Fruit fly (Drosophila melanogaster): Measurements from ENCODE around the gene GABA-B-R1.

Gene GABA-B-R1

DNA sequence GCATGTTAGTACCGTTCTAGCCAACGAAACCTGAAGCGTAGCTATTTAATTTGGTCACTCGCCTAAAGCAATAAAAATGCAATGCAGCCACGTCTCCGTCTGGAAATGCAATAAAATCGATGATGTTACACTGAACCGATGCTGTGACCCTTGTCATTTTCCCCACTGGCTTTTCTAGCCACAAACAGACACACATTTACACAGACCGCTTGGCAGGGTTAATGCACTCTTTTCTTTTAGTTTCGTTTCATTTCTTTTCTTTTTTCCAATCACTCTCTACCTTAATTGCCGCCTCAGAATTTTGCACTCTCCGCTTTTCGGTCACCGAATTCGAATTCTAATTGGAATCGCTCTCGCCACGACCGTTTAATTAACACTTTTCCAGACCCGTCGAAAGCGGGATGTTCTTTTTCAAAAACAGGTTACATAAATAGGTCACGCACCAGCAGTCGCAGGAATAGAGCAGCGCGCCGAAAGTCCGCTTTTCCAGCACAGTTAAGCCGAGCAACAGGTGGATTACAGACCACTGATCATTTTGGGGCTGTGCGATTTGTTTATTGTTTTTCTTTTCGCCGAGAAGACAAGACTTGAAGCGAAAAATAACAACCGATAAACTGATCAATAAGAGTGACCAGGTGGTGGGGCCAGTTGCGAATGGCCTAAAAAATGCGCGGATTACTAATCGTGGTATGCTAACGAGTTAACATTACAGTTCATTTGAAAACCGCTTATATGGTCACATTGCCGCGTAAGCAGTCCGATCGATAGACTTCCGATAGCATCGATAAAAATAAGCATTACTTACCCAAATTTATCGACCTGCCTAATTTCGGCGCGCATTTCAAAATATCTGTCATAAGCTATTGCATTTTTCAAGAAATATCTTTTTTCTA, 41.3 kb downstream of the GABA-B-R1 start, which contains the start of gene ck (continued):
- no peak for TF ChIP-seq CG17186 (GFP tag; optimal IDR thresholded peaks at IDR 0.05)
- TF ChIP-seq aop (GFP tag; IDR thresholded peaks at IDR 0.05) = no peak
- TF ChIP-seq unc-4 (GFP tag; IDR thresholded peaks at IDR 0.05; ENCODE audit: partially characterized antibody) = peak; percentile 54
- no peak for TF ChIP-seq CG7987 (GFP tag; optimal IDR thresholded peaks at IDR 0.05)
- TF ChIP-seq Atf-2 (GFP tag; optimal IDR thresholded peaks at IDR 0.05) = no peak
- TF ChIP-seq CG9727 (GFP tag; optimal IDR thresholded peaks at IDR 0.05) = no peak
- no peak for TF ChIP-seq ERR (GFP tag; optimal IDR thresholded peaks at IDR 0.05)
- peak; percentile 73; the same call in 2 of the 4 replicates for TF ChIP-seq Dll (GFP tag; IDR thresholded peaks at IDR 0.05; ENCODE audit: partially characterized antibody)
- TF ChIP-seq CG4424 (GFP tag; optimal IDR thresholded peaks at IDR 0.05) = no peak
- no peak for TF ChIP-seq Lim3 (GFP tag; IDR thresholded peaks at IDR 0.05)
- no peak for TF ChIP-seq al (GFP tag; IDR thresholded peaks at IDR 0.05)
- TF ChIP-seq chinmo (GFP tag; IDR thresholded peaks at IDR 0.05; ENCODE audit: partially characterized antibody) = 0 out of 4 replicates have a peak, but pooled peaks have one; percentile 14
- TF ChIP-seq CG11560 (tag; IDR thresholded peaks at IDR 0.05) = no peak
- TF ChIP-seq Fer1 (GFP tag; optimal IDR thresholded peaks at IDR 0.05) = peak; percentile 0
- no peak for TF ChIP-seq ap (GFP tag; IDR thresholded peaks at IDR 0.05)
- TF ChIP-seq Dp (GFP tag; optimal IDR thresholded peaks at IDR 0.05) = peak; percentile 93
- peak; percentile 46 for TF ChIP-seq cg (GFP tag; optimal IDR thresholded peaks at IDR 0.05)
- TF ChIP-seq CG5245 (GFP tag; optimal IDR thresholded peaks at IDR 0.05) = no peak
- TF ChIP-seq Meics (GFP tag; optimal IDR thresholded peaks at IDR 0.05) = no peak
- TF ChIP-seq CG15601 (tag; optimal IDR thresholded peaks at IDR 0.05) = peak; percentile 1
- TF ChIP-seq insv (GFP tag; optimal IDR thresholded peaks at IDR 0.05) = peak; percentile 29 to 91
- peak; percentile 96 for TF ChIP-seq CG9797 (GFP tag; optimal IDR thresholded peaks at IDR 0.05)
- no peak for TF ChIP-seq MTF-1 (GFP tag; optimal IDR thresholded peaks at IDR 0.05; ENCODE audit: borderline replicate concordance)
- TF ChIP-seq hb (GFP tag; IDR thresholded peaks at IDR 0.05; ENCODE audit: partially characterized antibody) = peak; percentile 78
- no peak for TF ChIP-seq en (GFP tag; optimal IDR thresholded peaks at IDR 0.05)
- peak; percentile 94 for TF ChIP-seq gfzf (GFP tag; optimal IDR thresholded peaks at IDR 0.05)
- TF ChIP-seq Dad (GFP tag; optimal IDR thresholded peaks at IDR 0.05) = no peak
- TF ChIP-seq Ets65A (GFP tag) = no peak
- TF ChIP-seq gsb-n (tag; optimal IDR thresholded peaks at IDR 0.05) = peak; percentile 29
- no peak for TF ChIP-seq Xrp1 (GFP tag; IDR thresholded peaks at IDR 0.05)
- peak; percentile 54 for TF ChIP-seq HmgZ (tag; optimal IDR thresholded peaks at IDR 0.05)
- peak; percentile 77 for TF ChIP-seq Myb (GFP tag; optimal IDR thresholded peaks at IDR 0.05)
- TF ChIP-seq ato (GFP tag; IDR thresholded peaks at IDR 0.05; ENCODE audit: partially characterized antibody) = peak; percentile 77
- TF ChIP-seq CG11398 (GFP tag; optimal IDR thresholded peaks at IDR 0.05) = no peak
- peak; percentile 88 for TF ChIP-seq bbx (GFP tag; IDR thresholded peaks at IDR 0.05; ENCODE audit: partially characterized antibody)
- no peak for TF ChIP-seq CG12236 (GFP tag; optimal IDR thresholded peaks at IDR 0.05)
- TF ChIP-seq zfh2 (GFP tag; optimal IDR thresholded peaks at IDR 0.05) = no peak
- TF ChIP-seq gce (GFP tag; IDR thresholded peaks at IDR 0.05) = no peak
- no peak for TF ChIP-seq CG31388 (GFP tag; optimal IDR thresholded peaks at IDR 0.05)
- TF ChIP-seq CG1233 (GFP tag; optimal IDR thresholded peaks at IDR 0.05) = no peak
- no peak for TF ChIP-seq CG17802 (tag; optimal IDR thresholded peaks at IDR 0.05)
- peak; percentile 68; the same call in 2 of the 3 replicates for TF ChIP-seq Opbp (GFP tag; IDR thresholded peaks at IDR 0.05; ENCODE audit: partially characterized antibody)
- no peak for TF ChIP-seq CG9876 (GFP tag; optimal IDR thresholded peaks at IDR 0.05)
- peak in 1 of 2 experiments; percentile 41 for TF ChIP-seq Trl (optimal IDR thresholded peaks at IDR 0.05)
- TF ChIP-seq Trl (GFP tag; optimal IDR thresholded peaks at IDR 0.05) = no peak
- TF ChIP-seq dysf (GFP tag; IDR thresholded peaks at IDR 0.05) = no peak
- TF ChIP-seq Bgb (GFP tag; IDR thresholded peaks at IDR 0.05; ENCODE audit: partially characterized antibody) = peak; percentile 80
- no peak for TF ChIP-seq CG6254 (GFP tag; optimal IDR thresholded peaks at IDR 0.05)
- TF ChIP-seq CG14710 (tag; optimal IDR thresholded peaks at IDR 0.05) = peak; percentile 49
